Worm (Caenorhabditis elegans) whole organism, late embryonic: ENCODE measurements around the gene nsy-7.

ENCODE experiments used
- ama-1 ChIP-seq: fragments of 150-350 bp; optimal IDR thresholded peaks from 2 replicates; lab custom pipeline; 2014
- fkh-10 ChIP-seq: fragments of 150-350 bp; optimal IDR thresholded peaks from 2 replicates; lab custom pipeline; 2014; ENCODE audit warnings: missing biosample characterization, missing genetic modification reagents, missing genetic modification characterization
- pros-1 ChIP-seq: fragments of 150-350 bp; optimal IDR thresholded peaks from 2 replicates; lab custom pipeline; 2014; ENCODE audit warnings: missing biosample characterization, missing genetic modification reagents, missing genetic modification characterization

DNA sequence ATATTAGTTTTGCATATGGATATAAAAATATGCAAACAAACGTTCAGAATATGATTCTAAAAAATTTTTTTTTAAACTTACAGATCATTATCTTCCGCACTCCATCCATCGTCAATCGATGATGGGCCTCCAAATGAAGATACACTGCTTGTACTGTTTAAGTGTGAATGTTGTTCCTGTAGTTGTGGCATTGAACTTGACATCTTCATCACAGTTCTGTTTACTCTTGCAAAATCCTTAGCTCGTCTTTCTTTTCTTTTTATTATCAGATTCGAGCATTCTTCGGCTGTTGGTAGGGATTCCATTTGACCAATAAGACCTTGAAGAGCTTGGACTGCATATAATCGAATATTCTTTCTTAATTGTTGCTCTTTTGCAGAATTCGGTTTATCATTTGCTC lies 18.6 kb upstream of the nsy-7 start:
- TF ChIP-seq ama-1, result no peak
- TF ChIP-seq fkh-10 (GFP tag; lab: Kevin White, UChicago), result no peak
- no peak for TF ChIP-seq pros-1 (tag; lab: Kevin White, UChicago)
